Fruit fly (Drosophila melanogaster): Measurements from ENCODE around the gene dyl.

The dyl gene

DNA sequence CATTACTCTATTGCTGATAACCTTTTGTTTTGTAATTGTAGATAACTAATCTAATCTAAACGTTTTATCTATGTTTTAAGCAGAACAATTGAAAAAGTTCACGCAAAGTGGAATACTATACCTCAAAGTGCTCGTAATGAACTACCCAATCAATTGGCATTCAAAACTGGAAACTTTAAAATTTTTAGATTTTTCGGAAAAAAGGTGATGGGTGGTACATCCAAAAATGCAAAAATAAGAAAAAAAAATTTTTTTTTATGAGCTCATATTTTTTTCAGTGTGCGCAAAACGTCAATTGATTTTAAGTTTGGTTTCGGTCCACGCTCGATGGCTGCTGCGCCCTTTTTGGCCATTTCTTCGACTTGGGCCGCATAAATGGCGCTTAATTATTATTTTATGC is 3.1 kb upstream of the dyl start:
- TF ChIP-seq OdsH (GFP tag; optimal IDR thresholded peaks at IDR 0.05) (peak; percentile 35), acj6 (GFP tag; optimal IDR thresholded peaks at IDR 0.05) (peak; percentile 31), CG32006 (GFP tag; optimal IDR thresholded peaks at IDR 0.05) (peak; percentile 41), CG6792 (GFP tag; optimal IDR thresholded peaks at IDR 0.05) (no peak), CG10631 (GFP tag; optimal IDR thresholded peaks at IDR 0.05) (no peak), fd85E (GFP tag; optimal IDR thresholded peaks at IDR 0.05) (no peak), CG15336 (GFP tag; IDR thresholded peaks at IDR 0.05) (peak; percentile 46), CG10669 (GFP tag; optimal IDR thresholded peaks at IDR 0.05) (no peak), Hr4 (GFP tag; optimal IDR thresholded peaks at IDR 0.05) (peak; percentile 61), CG3919 (GFP tag; optimal IDR thresholded peaks at IDR 0.05) (no peak), eg (GFP tag; IDR thresholded peaks at IDR 0.05) (no peak), Eip78C (GFP tag) (peak; percentile 75)

DNA sequence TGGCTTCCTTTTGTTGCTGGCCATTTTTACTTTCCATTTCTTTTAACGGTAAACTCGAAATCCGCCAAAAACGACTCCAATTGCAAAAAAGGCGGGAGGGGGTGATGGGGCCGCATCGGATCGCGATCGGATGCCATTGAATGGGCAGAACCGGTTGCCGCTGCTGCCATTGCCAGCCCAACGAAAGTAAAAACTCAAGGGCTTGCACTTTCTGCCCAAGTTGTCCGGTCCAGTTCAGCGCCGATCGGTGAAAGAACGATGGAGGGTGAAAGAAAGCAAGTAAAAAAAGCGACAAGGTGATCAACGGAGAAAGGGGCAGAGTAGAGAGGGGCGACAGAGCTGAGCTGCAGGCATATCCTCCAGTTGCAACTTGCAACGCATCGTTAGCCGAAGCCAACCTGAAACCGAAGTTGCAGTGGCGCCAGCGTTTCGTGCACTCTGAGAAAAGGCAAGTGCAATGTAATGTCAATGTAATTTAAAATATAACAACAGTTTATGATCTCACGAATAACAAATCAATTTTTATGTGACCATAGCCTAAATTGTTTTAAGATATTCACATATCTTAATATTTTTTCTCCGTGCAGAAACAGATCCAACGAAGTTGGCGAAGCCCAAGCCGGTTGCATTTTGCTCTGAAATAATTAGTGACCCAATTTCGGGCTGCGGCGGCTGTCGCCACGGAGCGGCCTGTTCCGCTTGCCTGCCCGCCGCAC is 3.1 kb downstream of the dyl start:
- peak; percentile 89 for TF ChIP-seq Eip75B (GFP tag; optimal IDR thresholded peaks at IDR 0.05)
- peak; percentile 82 for TF ChIP-seq CG11294 (GFP tag; IDR thresholded peaks at IDR 0.05)
- peak; percentile 63 for TF ChIP-seq vri (GFP tag; optimal IDR thresholded peaks at IDR 0.05)
- peak; percentile 93 for TF ChIP-seq CG32006 (GFP tag; optimal IDR thresholded peaks at IDR 0.05)
- peak; percentile 39 for TF ChIP-seq CG9139 (GFP tag; optimal IDR thresholded peaks at IDR 0.05)
- TF ChIP-seq achi (GFP tag; optimal IDR thresholded peaks at IDR 0.05), result peak; percentile 88
- TF ChIP-seq CG6792 (GFP tag; optimal IDR thresholded peaks at IDR 0.05), result peak; percentile 86
- TF ChIP-seq CG3919 (GFP tag; optimal IDR thresholded peaks at IDR 0.05), result peak; percentile 92
- peak; percentile 74 for TF ChIP-seq Ets96B (tag; optimal IDR thresholded peaks at IDR 0.05)
- TF ChIP-seq Gug (GFP tag; IDR thresholded peaks at IDR 0.05), result peak; percentile 84
- peak; percentile 84 for TF ChIP-seq CG8632 (GFP tag; optimal IDR thresholded peaks at IDR 0.05)
- peak; percentile 88 for TF ChIP-seq lz (GFP tag; optimal IDR thresholded peaks at IDR 0.05)
- TF ChIP-seq Hr4 (GFP tag; optimal IDR thresholded peaks at IDR 0.05), result peak; percentile 92
- peak; percentile 76 for TF ChIP-seq CG11762 (GFP tag; optimal IDR thresholded peaks at IDR 0.05; ENCODE audit: insufficient read depth)
- peak; percentile 63 for TF ChIP-seq CG1621 (tag; optimal IDR thresholded peaks at IDR 0.05)
- peak; percentile 92 for TF ChIP-seq CG6854 (GFP tag; optimal IDR thresholded peaks at IDR 0.05)
- peak; percentile 87 for TF ChIP-seq CG31627 (GFP tag; optimal IDR thresholded peaks at IDR 0.05)
- peak; percentile 82 for TF ChIP-seq CG4318 (GFP tag; optimal IDR thresholded peaks at IDR 0.05)
- peak; percentile 47 for TF ChIP-seq Sox15 (GFP tag; optimal IDR thresholded peaks at IDR 0.05)
- peak; percentile 83 for TF ChIP-seq CG34406 (GFP tag; optimal IDR thresholded peaks at IDR 0.05)
- peak; percentile 21 to 81 for TF ChIP-seq salr (GFP tag; optimal IDR thresholded peaks at IDR 0.05)
- TF ChIP-seq Hr38 (GFP tag; optimal IDR thresholded peaks at IDR 0.05), result peak; percentile 48
- TF ChIP-seq Eip93F (GFP tag; optimal IDR thresholded peaks at IDR 0.05), result peak; percentile 58
- TF ChIP-seq CG3032 (tag; optimal IDR thresholded peaks at IDR 0.05), result peak; percentile 64
- TF ChIP-seq dac (GFP tag; optimal IDR thresholded peaks at IDR 0.05), result peak; percentile 81
- TF ChIP-seq spab (GFP tag; optimal IDR thresholded peaks at IDR 0.05), result peak; percentile 69
- TF ChIP-seq acj6 (GFP tag; optimal IDR thresholded peaks at IDR 0.05), result peak; percentile 85
- peak; percentile 81 for TF ChIP-seq Sox102F (GFP tag; optimal IDR thresholded peaks at IDR 0.05)
- peak; percentile 84 for TF ChIP-seq CG10631 (GFP tag; optimal IDR thresholded peaks at IDR 0.05)
- TF ChIP-seq fkh (GFP tag; optimal IDR thresholded peaks at IDR 0.05), result no peak
- TF ChIP-seq svp (GFP tag), result peak; percentile 93
- TF ChIP-seq CG16779 (tag; optimal IDR thresholded peaks at IDR 0.05), result peak; percentile 73
- TF ChIP-seq cyc (GFP tag; optimal IDR thresholded peaks at IDR 0.05), result peak; percentile 80
- peak; percentile 88 for TF ChIP-seq OdsH (GFP tag; optimal IDR thresholded peaks at IDR 0.05)
- TF ChIP-seq Ets21C (GFP tag; optimal IDR thresholded peaks at IDR 0.05), result peak; percentile 70
- peak; percentile 92 for TF ChIP-seq Lpt (GFP tag; optimal IDR thresholded peaks at IDR 0.05)
- TF ChIP-seq fd59A (GFP tag; optimal IDR thresholded peaks at IDR 0.05), result peak; percentile 59
- peak; percentile 73 for TF ChIP-seq dsx (GFP tag; optimal IDR thresholded peaks at IDR 0.05; ENCODE audit: poor library complexity, severe bottlenecking)
- TF ChIP-seq Eip78C (GFP tag), result peak; percentile 97
- TF ChIP-seq CG7368 (GFP tag; optimal IDR thresholded peaks at IDR 0.05), result peak; percentile 79
- TF ChIP-seq Sox14 (GFP tag; optimal IDR thresholded peaks at IDR 0.05), result peak; percentile 89
- peak; percentile 70 for TF ChIP-seq CG8319 (GFP tag; optimal IDR thresholded peaks at IDR 0.05)
- peak; percentile 96 for TF ChIP-seq CG6163 (GFP tag; IDR thresholded peaks at IDR 0.05)
- TF ChIP-seq pdm3 (GFP tag; optimal IDR thresholded peaks at IDR 0.05), result peak; percentile 90

All from whole organism, prepupa.